Worm (Caenorhabditis elegans) whole organism, L4/young adult: ENCODE results near the gene F59E11.7.

Experiments used
- W03F9.2 ChIP-seq: fragments of 150-350 bp; optimal IDR thresholded peaks from 2 replicates; lab custom pipeline; 2014; ENCODE audit warnings: missing biosample characterization, missing genetic modification characterization
- him-1 ChIP-seq: sonication (generic microtip); optimal IDR thresholded peaks from 2 replicates; lab custom pipeline; 2016; ENCODE audit warnings: missing genotype, missing genetic modification reagents, missing genetic modification characterization, missing compliant biosample characterization

- TF ChIP-seq him-1 (tag; lab: Kevin White, UChicago) (no peak), W03F9.2 (tag; lab: Kevin White, UChicago) (no peak)
These were observed 45.6 kb upstream of the F59E11.7 start for ce11 chrV:8944481-8944880.
